Worm (Caenorhabditis elegans) whole organism, L2 larva: ENCODE data around the gene F11E6.6.

Experiments used
- ama-1 ChIP-seq: fragments of 150-350 bp; optimal IDR thresholded peaks from 2 replicates; lab custom pipeline; 2018; ENCODE audit warnings: inconsistent platforms
- blmp-1 ChIP-seq: sonication (generic microtip); optimal IDR thresholded peaks from 2 replicates; lab custom pipeline; 2017; ENCODE audit warnings: missing genetic modification characterization, mild to moderate bottlenecking, missing compliant biosample characterization, antibody characterized with exemption, moderate library complexity; ENCODE audit not compliant: insufficient read depth
- crh-2 ChIP-seq: sonication (generic microtip); optimal IDR thresholded peaks from 2 replicates; lab custom pipeline; 2017; ENCODE audit warnings: missing biosample characterization, missing genetic modification characterization
- elt-1 ChIP-seq: fragments of 150-350 bp; optimal IDR thresholded peaks from 2 replicates; lab custom pipeline; 2014; ENCODE audit warnings: missing biosample characterization, missing genetic modification characterization
- elt-3 ChIP-seq: sonication (generic microtip); optimal IDR thresholded peaks from 2 replicates; lab custom pipeline; 2017; ENCODE audit warnings: missing biosample characterization, missing genetic modification characterization
- lin-39 ChIP-seq: fragments of 150-350 bp; optimal IDR thresholded peaks from 2 replicates; lab custom pipeline; 2014; ENCODE audit warnings: missing biosample characterization, missing genetic modification reagents, missing genetic modification characterization
- mdl-1 ChIP-seq, 2 experiments: fragments of 150-350 bp in 1 of 2; sonication (generic microtip) in 1 of 2; optimal IDR thresholded peaks; 2 replicates each; lab custom pipeline; 2017; ENCODE audit warnings: missing biosample characterization in 2 of 2, missing genetic modification characterization in 2 of 2
- nhr-11 ChIP-seq: fragments of 150-350 bp; optimal IDR thresholded peaks from 2 replicates; lab custom pipeline; 2014; ENCODE audit warnings: missing biosample characterization, missing genetic modification characterization
- nhr-25 ChIP-seq: fragments of 150-350 bp; sonication (generic microtip); optimal IDR thresholded peaks from 3 replicates; lab custom pipeline; 2014; ENCODE audit warnings: missing biosample characterization, missing genetic modification characterization
- sma-9 ChIP-seq, 2 experiments: fragments of 150-350 bp in 1 of 2; sonication (generic microtip) in 1 of 2; optimal IDR thresholded peaks; 2 replicates each; lab custom pipeline; 2014 to 2016; ENCODE audit warnings: missing genetic modification characterization in 2 of 2, mild to moderate bottlenecking in 1 of 2, missing biosample characterization in 1 of 2, missing compliant biosample characterization in 1 of 2, missing genetic modification reagents in 1 of 2, moderate library complexity in 1 of 2
- unc-62 ChIP-seq: fragments of 150-350 bp; optimal IDR thresholded peaks from 2 replicates; lab custom pipeline; 2014; ENCODE audit warnings: missing biosample characterization, missing genetic modification reagents, missing genetic modification characterization
- ztf-1 ChIP-seq: fragments of 200-800 bp; sonication (Bioruptor generic); conservative IDR thresholded peaks from 2 replicates; pipeline ENCODE4 v1.3.6; 2022; ENCODE audit warnings: missing genetic modification characterization, missing compliant biosample characterization
- ztf-4 ChIP-seq: fragments of 150-350 bp; optimal IDR thresholded peaks from 2 replicates; lab custom pipeline; 2014; ENCODE audit warnings: missing biosample characterization, missing genetic modification characterization

ce11 chrIV:17440417-17440816 is 25.4 kb downstream of the F11E6.6 start, which contains the start of gene F08A7.1:
- no peak for TF ChIP-seq mdl-1 (tag; optimal IDR thresholded peaks at IDR 0.05; lab: Kevin White, UChicago)
- TF ChIP-seq ztf-4 (tag; lab: Kevin White, UChicago), result no peak
- no peak for TF ChIP-seq crh-2 (tag; lab: Kevin White, UChicago)
- TF ChIP-seq ztf-1 (GFP tag; lab: Robert Waterston, UW), result no peak
- no peak for TF ChIP-seq nhr-11 (tag; lab: Kevin White, UChicago)
- TF ChIP-seq unc-62 (GFP tag; lab: Kevin White, UChicago), result no peak
- no peak for TF ChIP-seq lin-39 (tag; lab: Kevin White, UChicago)
- no peak for TF ChIP-seq ama-1
- no peak for TF ChIP-seq sma-9 (GFP tag; optimal IDR thresholded peaks at IDR 0.05; lab: Kevin White, UChicago)
- no peak for TF ChIP-seq sma-9 (tag; optimal IDR thresholded peaks at IDR 0.05; lab: Kevin White, UChicago)
- TF ChIP-seq elt-1, result no peak
- TF ChIP-seq nhr-25, result no peak
- no peak for TF ChIP-seq blmp-1
- TF ChIP-seq elt-3 (tag; lab: Kevin White, UChicago), result no peak
